Worm (Caenorhabditis elegans) whole organism, young adult: ENCODE measurements around the gene nhr-175.

Source experiments
- B0336.3 ChIP-seq: fragments of 200-800 bp; sonication (Bioruptor generic); IDR thresholded peaks from 2 replicates; pipeline ENCODE4 v1.3.6; 2022; ENCODE audit warnings: missing genetic modification characterization, missing compliant biosample characterization
- F57C9.4 ChIP-seq: sonication (generic microtip); optimal IDR thresholded peaks from 2 replicates; lab custom pipeline; 2017; ENCODE audit warnings: mild to moderate bottlenecking, missing genetic modification characterization, missing compliant biosample characterization
- T07F8.4 ChIP-seq: sonication (generic microtip); optimal IDR thresholded peaks from 2 replicates; lab custom pipeline; 2016; ENCODE audit warnings: mild to moderate bottlenecking, missing genetic modification characterization, moderate library complexity, missing compliant biosample characterization
- Y53F4B.3 ChIP-seq: fragments of 200-800 bp; sonication (Bioruptor generic); IDR thresholded peaks from 2 replicates; pipeline ENCODE4 v1.3.6; 2022; ENCODE audit warnings: missing genetic modification reagents, missing genetic modification characterization, missing compliant biosample characterization
- Y56A3A.18 ChIP-seq: fragments of 200-800 bp; sonication (Bioruptor generic); IDR thresholded peaks from 2 replicates; pipeline ENCODE4 v1.3.6; 2022; ENCODE audit warnings: missing genetic modification reagents, missing genetic modification characterization, missing compliant biosample characterization
- atf-7 ChIP-seq: sonication (generic microtip); optimal IDR thresholded peaks from 2 replicates; lab custom pipeline; 2017; ENCODE audit warnings: mild to moderate bottlenecking, missing genetic modification characterization, missing compliant biosample characterization
- attf-5 ChIP-seq: fragments of 200-800 bp; sonication (Bioruptor generic); optimal IDR thresholded peaks from 2 replicates; lab custom pipeline; 2018; ENCODE audit warnings: mild to moderate bottlenecking, missing genetic modification characterization, missing compliant biosample characterization
- bed-1 ChIP-seq: fragments of 200-800 bp; sonication (Bioruptor generic); IDR thresholded peaks from 2 replicates; pipeline ENCODE4 v1.3.6; 2022; ENCODE audit warnings: missing genetic modification reagents, missing genetic modification characterization, missing compliant biosample characterization
- ceh-27 ChIP-seq: fragments of 200-800 bp; sonication (Bioruptor generic); optimal IDR thresholded peaks from 2 replicates; lab custom pipeline; 2018; ENCODE audit warnings: mild to moderate bottlenecking, missing genetic modification characterization, moderate library complexity, missing compliant biosample characterization
- dpff-1 ChIP-seq: sonication (generic microtip); optimal IDR thresholded peaks from 2 replicates; lab custom pipeline; 2017; ENCODE audit warnings: mild to moderate bottlenecking, missing genetic modification characterization, missing compliant biosample characterization
- dpl-1 ChIP-seq: fragments of 150-350 bp; optimal IDR thresholded peaks from 2 replicates; lab custom pipeline; 2014; ENCODE audit warnings: missing biosample characterization, missing genetic modification reagents, missing genetic modification characterization
- him-1 ChIP-seq: sonication (generic microtip); optimal IDR thresholded peaks from 2 replicates; lab custom pipeline; 2016; ENCODE audit warnings: missing genotype, missing genetic modification reagents, missing genetic modification characterization, missing compliant biosample characterization
- hrde-1 ChIP-seq: sonication (generic microtip); optimal IDR thresholded peaks from 2 replicates; lab custom pipeline; 2016; ENCODE audit warnings: missing genetic modification characterization, mild to moderate bottlenecking, missing compliant biosample characterization, moderate library complexity, missing genotype, missing genetic modification reagents, borderline replicate concordance
- let-526 ChIP-seq: fragments of 200-800 bp; sonication (Bioruptor generic); IDR thresholded peaks from 2 replicates; pipeline ENCODE4 v1.3.6; 2022; ENCODE audit warnings: missing genetic modification reagents, missing genetic modification characterization, missing compliant biosample characterization
- let-607 ChIP-seq, 2 experiments: fragments of 200-800 bp in 1 of 2; sonication (Bioruptor generic) in 1 of 2; sonication (generic microtip) in 1 of 2; optimal IDR thresholded peaks; 2 replicates each; lab custom pipeline; 2016 to 2018; ENCODE audit warnings: mild to moderate bottlenecking in 2 of 2, missing compliant biosample characterization in 2 of 2, missing genetic modification characterization in 2 of 2, moderate library complexity in 2 of 2, missing genotype in 1 of 2
- nhr-179 ChIP-seq: sonication (generic microtip); optimal IDR thresholded peaks from 2 replicates; lab custom pipeline; 2016; ENCODE audit warnings: mild to moderate bottlenecking, missing genetic modification characterization, missing compliant biosample characterization
- pha-4 ChIP-seq: fragments of 150-350 bp; sonication (generic microtip); optimal IDR thresholded peaks from 2 replicates; lab custom pipeline; 2014; ENCODE audit warnings: missing biosample characterization, missing genetic modification reagents, missing genetic modification characterization
- rec-8 ChIP-seq, 2 experiments: sonication (generic microtip); optimal IDR thresholded peaks; 2 replicates each; lab custom pipeline; 2016; ENCODE audit warnings: mild to moderate bottlenecking in 2 of 2, missing genetic modification characterization in 2 of 2, missing genetic modification reagents in 2 of 2, missing genotype in 2 of 2, missing biosample characterization in 1 of 2, missing compliant biosample characterization in 1 of 2, moderate library complexity in 1 of 2
- sdz-38 ChIP-seq: sonication (generic microtip); optimal IDR thresholded peaks from 2 replicates; lab custom pipeline; 2016; ENCODE audit warnings: missing genotype, missing genetic modification characterization, missing compliant biosample characterization
- snpc-1.3 ChIP-seq: sonication (generic microtip); optimal IDR thresholded peaks from 2 replicates; lab custom pipeline; 2017; ENCODE audit warnings: missing genetic modification characterization, mild to moderate bottlenecking, missing compliant biosample characterization, antibody characterized with exemption, moderate library complexity, missing genotype, missing genetic modification reagents; ENCODE audit not compliant: insufficient read depth
- snpc-4 ChIP-seq, 5 experiments: fragments of 150-350 bp in 1 of 5; sonication (generic microtip) in 4 of 5; optimal IDR thresholded peaks; 2 replicates each; lab custom pipeline; 2014 to 2018; ENCODE audit warnings: missing genetic modification characterization in 5 of 5, missing biosample characterization in 3 of 5, antibody characterized with exemption in 2 of 5, mild to moderate bottlenecking in 2 of 5, missing compliant biosample characterization in 2 of 5, missing genotype in 2 of 5, moderate library complexity in 2 of 5, missing genetic modification reagents in 1 of 5
- tbx-9 ChIP-seq: sonication (generic microtip); optimal IDR thresholded peaks from 2 replicates; lab custom pipeline; 2016; ENCODE audit warnings: borderline replicate concordance, missing genetic modification characterization, inconsistent platforms, missing compliant biosample characterization
- tlf-1 ChIP-seq: fragments of 200-800 bp; sonication (Bioruptor generic); optimal IDR thresholded peaks from 2 replicates; lab custom pipeline; 2018; ENCODE audit warnings: mild to moderate bottlenecking, missing genetic modification characterization, missing compliant biosample characterization
- unc-130 ChIP-seq: sonication (generic microtip); optimal IDR thresholded peaks from 2 replicates; lab custom pipeline; 2016; ENCODE audit warnings: missing genetic modification reagents, missing genetic modification characterization, missing compliant biosample characterization
- unc-62 ChIP-seq: fragments of 150-350 bp; optimal IDR thresholded peaks from 2 replicates; lab custom pipeline; 2014; ENCODE audit warnings: missing biosample characterization, missing genetic modification reagents, missing genetic modification characterization
- zfh-2 ChIP-seq: fragments of 200-800 bp; sonication (Bioruptor generic); conservative IDR thresholded peaks from 2 replicates; pipeline ENCODE4 v1.3.6; 2022; ENCODE audit warnings: missing genetic modification reagents, missing genetic modification characterization, missing compliant biosample characterization
- ztf-22 ChIP-seq: fragments of 200-800 bp; sonication (Bioruptor generic); optimal IDR thresholded peaks from 2 replicates; lab custom pipeline; 2018; ENCODE audit warnings: mild to moderate bottlenecking, missing genetic modification characterization, moderate library complexity, missing compliant biosample characterization
- ztf-26 ChIP-seq: sonication (generic microtip); optimal IDR thresholded peaks from 2 replicates; lab custom pipeline; 2017; ENCODE audit warnings: missing genetic modification characterization, missing compliant biosample characterization
- ztf-3 ChIP-seq: fragments of 200-800 bp; sonication (Bioruptor generic); optimal IDR thresholded peaks from 2 replicates; lab custom pipeline; 2018; ENCODE audit warnings: mild to moderate bottlenecking, missing genetic modification characterization, missing compliant biosample characterization

Gene nhr-175

DNA sequence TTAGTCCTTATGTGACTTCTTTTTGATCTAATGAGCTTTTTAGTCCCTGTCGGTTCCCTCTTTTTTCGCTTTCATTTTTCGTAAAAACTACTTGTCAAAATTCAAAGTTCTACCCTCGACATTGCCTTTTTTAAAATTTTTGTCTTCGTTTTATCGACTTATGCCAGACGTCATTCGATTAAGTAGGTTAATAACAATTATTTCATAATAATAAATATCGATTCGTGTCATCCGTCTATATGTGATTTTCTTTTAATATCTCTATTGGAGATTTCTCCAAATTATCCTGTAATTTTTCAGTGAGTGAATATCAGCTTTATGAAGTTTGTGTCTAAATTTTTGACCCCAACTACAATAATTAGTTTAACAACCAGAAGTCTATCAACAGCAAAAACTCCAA is 43.7 kb upstream of the nhr-175 start, which contains the start of gene hpo-31 (continued):
- TF ChIP-seq ztf-3 (GFP tag; lab: Kevin White, UChicago) (no peak), ztf-26 (tag; lab: Kevin White, UChicago) (no peak), nhr-179 (tag; lab: Kevin White, UChicago) (no peak), let-526 (GFP tag; lab: Robert Waterston, UW) (no peak)

- TF ChIP-seq snpc-1.3 (no peak), tlf-1 (GFP tag; lab: Kevin White, UChicago) (no peak), atf-7 (no peak)
Measured at ce11 chrV:13827920-13828319, 38.6 kb upstream of the nhr-175 start, which contains the start of gene nrf-5. nrf-5 (plus strand) TSS chrV:13828267.

- no peak for TF ChIP-seq F57C9.4 (tag; lab: Kevin White, UChicago)
- TF ChIP-seq attf-5 (GFP tag; lab: Kevin White, UChicago): no peak
- no peak for TF ChIP-seq pha-4 (tag; lab: Kevin White, UChicago)
- no peak for TF ChIP-seq snpc-1.3
- no peak for TF ChIP-seq unc-130 (GFP tag; lab: Kevin White, UChicago)
Measured at ce11 chrV:13830813-13831212, 35.7 kb upstream of the nhr-175 start, which contains the start of gene str-165. str-165 (plus strand) TSS chrV:13831113.

DNA sequence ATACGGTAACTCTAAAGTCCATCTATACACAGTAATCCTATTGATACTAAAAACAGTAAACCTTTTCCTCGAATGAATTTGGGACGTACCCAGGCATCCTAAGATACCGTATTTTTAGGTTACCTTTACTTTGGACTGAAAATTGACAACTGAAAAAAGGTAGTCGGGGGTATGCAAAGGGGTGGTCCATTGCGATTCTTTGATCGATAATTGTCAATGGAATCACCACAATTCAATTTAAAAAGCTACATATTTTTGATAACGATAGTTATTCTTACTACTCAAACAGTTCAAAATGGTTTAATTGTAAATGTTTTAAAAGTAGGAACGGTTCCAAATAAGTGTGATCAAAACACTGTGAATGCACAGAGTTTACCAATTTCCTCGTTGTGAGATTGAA is 32.5 kb upstream of the nhr-175 start, which contains the start of gene srx-129:
srx-129 (plus strand) TSS at position 301 of the 400 bp plus-strand sequence.
- TF ChIP-seq ztf-3 (GFP tag; lab: Kevin White, UChicago): no peak
- no peak for TF ChIP-seq ceh-27 (GFP tag; lab: Kevin White, UChicago)
- TF ChIP-seq sdz-38 (tag; lab: Kevin White, UChicago): no peak
- no peak for TF ChIP-seq bed-1 (GFP tag; lab: Robert Waterston, UW)
- TF ChIP-seq attf-5 (GFP tag; lab: Kevin White, UChicago): no peak
- no peak for TF ChIP-seq let-607 (tag; optimal IDR thresholded peaks at IDR 0.05; lab: Kevin White, UChicago)
- no peak for TF ChIP-seq unc-62
- TF ChIP-seq Y53F4B.3: no peak
- no peak for TF ChIP-seq hrde-1
- TF ChIP-seq zfh-2: no peak
- TF ChIP-seq him-1 (tag; lab: Kevin White, UChicago): no peak
- TF ChIP-seq tbx-9 (tag; lab: Kevin White, UChicago): no peak
- no peak for TF ChIP-seq Y56A3A.18 (GFP tag; lab: Robert Waterston, UW)
- no peak for TF ChIP-seq ztf-22 (GFP tag; lab: Kevin White, UChicago)
- TF ChIP-seq, all 124 proteins: peak for 0

DNA sequence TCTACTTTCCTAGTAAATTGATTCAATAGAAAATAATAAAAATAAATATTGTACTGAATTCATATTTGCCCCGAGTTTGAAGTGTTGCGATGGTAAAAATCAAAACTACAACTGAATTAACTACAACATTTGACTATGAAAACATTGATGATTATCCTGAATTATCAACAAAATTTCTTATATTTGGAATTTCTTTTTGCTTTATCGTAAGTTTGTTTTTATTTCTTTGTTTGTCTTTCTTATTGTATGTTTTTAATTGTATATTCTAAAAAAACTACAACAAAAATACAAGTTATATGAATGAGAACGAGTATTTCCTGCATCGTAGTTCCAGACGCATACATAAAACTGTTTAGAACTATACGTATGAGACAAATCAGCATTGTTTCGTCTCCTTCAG is 29.3 kb upstream of the nhr-175 start, which contains the start of gene srx-128:
srx-128 (plus strand) TSS at position 301 of the 400 bp plus-strand sequence.
- TF ChIP-seq B0336.3 (GFP tag; lab: Robert Waterston, UW): no peak
- TF ChIP-seq dpff-1: no peak
- no peak for TF ChIP-seq snpc-4 (GFP tag; optimal IDR thresholded peaks at IDR 0.05; lab: Kevin White, UChicago)
- no peak for TF ChIP-seq snpc-4 (tag; optimal IDR thresholded peaks at IDR 0.05; lab: Kevin White, UChicago)
- no peak for TF ChIP-seq T07F8.4 (tag; lab: Kevin White, UChicago)
- TF ChIP-seq dpl-1 (GFP tag; lab: Kevin White, UChicago): no peak
- no peak for TF ChIP-seq rec-8 (tag; optimal IDR thresholded peaks at IDR 0.05; lab: Kevin White, UChicago)
- no peak for TF ChIP-seq atf-7
- TF ChIP-seq, all 124 proteins: peak for 0
